Worm (Caenorhabditis elegans) whole organism, midembryonic: ENCODE results near the gene clp-2.

ENCODE experiments used
- flt-1 ChIP-seq: fragments of 200-800 bp; sonication (Bioruptor generic); IDR thresholded peaks from 2 replicates; pipeline ENCODE4 v1.3.6; 2022; ENCODE audit warnings: missing genetic modification characterization, missing compliant biosample characterization
- klf-2 ChIP-seq: fragments of 200-800 bp; sonication (Bioruptor generic); conservative IDR thresholded peaks from 2 replicates; pipeline ENCODE4 v1.3.6; 2022; ENCODE audit warnings: missing genetic modification reagents, missing genetic modification characterization, missing compliant biosample characterization
- med-1 ChIP-seq: sonication (generic microtip); optimal IDR thresholded peaks from 2 replicates; lab custom pipeline; 2017; ENCODE audit warnings: missing genetic modification characterization, mild to moderate bottlenecking, missing compliant biosample characterization, antibody characterized with exemption, missing genetic modification reagents; ENCODE audit not compliant: insufficient read depth
- ztf-23 ChIP-seq: fragments of 200-800 bp; sonication (Bioruptor generic); IDR thresholded peaks from 2 replicates; pipeline ENCODE4 v1.3.6; 2022; ENCODE audit warnings: missing genetic modification reagents, missing genetic modification characterization, missing compliant biosample characterization

ce11 chrIII:4689595-4689994 is 14.2 kb downstream of the clp-2 start:
- TF ChIP-seq flt-1 (GFP tag; lab: Robert Waterston, UW): peak; percentile 91
- peak; percentile 89 for TF ChIP-seq ztf-23 (GFP tag; lab: Robert Waterston, UW)
- TF ChIP-seq med-1 (GFP tag; lab: Kevin White, UChicago): peak; percentile 33
- TF ChIP-seq klf-2 (GFP tag; lab: Robert Waterston, UW): 0 out of 2 replicates have a peak, but pooled peaks have one; percentile 53
